Worm (Caenorhabditis elegans) whole organism, young adult: ENCODE data around the gene Y54E2A.9.

Experiments used
- B0019.2 ChIP-seq: fragments of 200-800 bp; sonication (Bioruptor generic); conservative IDR thresholded peaks from 2 replicates; pipeline ENCODE4 v1.3.6; 2022; ENCODE audit warnings: missing genetic modification reagents, missing genetic modification characterization, missing compliant biosample characterization
- B0035.1 ChIP-seq: sonication (generic microtip); optimal IDR thresholded peaks from 2 replicates; lab custom pipeline; 2016; ENCODE audit warnings: missing genetic modification characterization, mild to moderate bottlenecking, missing compliant biosample characterization, missing genotype, missing genetic modification reagents
- F57A8.1 ChIP-seq: fragments of 200-800 bp; sonication (Bioruptor generic); optimal IDR thresholded peaks from 2 replicates; lab custom pipeline; 2018; ENCODE audit warnings: mild to moderate bottlenecking, missing genetic modification characterization, moderate library complexity, missing compliant biosample characterization
- K11D2.4 ChIP-seq: fragments of 200-800 bp; sonication (Bioruptor generic); IDR thresholded peaks from 2 replicates; pipeline ENCODE4 v1.3.6; 2022; ENCODE audit warnings: missing genetic modification reagents, missing genetic modification characterization, missing compliant biosample characterization
- K12H6.12 ChIP-seq: fragments of 200-800 bp; sonication (Bioruptor generic); optimal IDR thresholded peaks from 2 replicates; lab custom pipeline; 2018; ENCODE audit warnings: mild to moderate bottlenecking, missing genetic modification characterization, missing compliant biosample characterization
- Y53F4B.3 ChIP-seq: fragments of 200-800 bp; sonication (Bioruptor generic); IDR thresholded peaks from 2 replicates; pipeline ENCODE4 v1.3.6; 2022; ENCODE audit warnings: missing genetic modification reagents, missing genetic modification characterization, missing compliant biosample characterization
- Y95B8A.8 ChIP-seq: fragments of 200-800 bp; sonication (Bioruptor generic); IDR thresholded peaks from 2 replicates; pipeline ENCODE4 v1.3.6; 2022; ENCODE audit warnings: missing genetic modification reagents, missing genetic modification characterization, missing compliant biosample characterization
- akir-1 ChIP-seq: fragments of 200-800 bp; sonication (Bioruptor generic); optimal IDR thresholded peaks from 2 replicates; lab custom pipeline; 2018; ENCODE audit warnings: mild to moderate bottlenecking, missing genetic modification characterization, moderate library complexity, missing compliant biosample characterization
- athp-1 ChIP-seq: sonication (generic microtip); optimal IDR thresholded peaks from 2 replicates; lab custom pipeline; 2017; ENCODE audit warnings: mild to moderate bottlenecking, missing genetic modification characterization, missing compliant biosample characterization
- bed-1 ChIP-seq: fragments of 200-800 bp; sonication (Bioruptor generic); IDR thresholded peaks from 2 replicates; pipeline ENCODE4 v1.3.6; 2022; ENCODE audit warnings: missing genetic modification reagents, missing genetic modification characterization, missing compliant biosample characterization
- cebp-1 ChIP-seq, 2 experiments: fragments of 200-800 bp in 1 of 2; sonication (Bioruptor generic) in 1 of 2; sonication (generic microtip) in 1 of 2; IDR thresholded peaks in 1 of 2; optimal IDR thresholded peaks in 1 of 2; 2 replicates each; pipeline versions ENCODE4 v1.3.6 to Lab custom; 2017 to 2022; ENCODE audit warnings: missing compliant biosample characterization in 2 of 2, missing genetic modification characterization in 2 of 2, mild to moderate bottlenecking in 1 of 2, missing genetic modification reagents in 1 of 2, moderate library complexity in 1 of 2
- cebp-2 ChIP-seq: fragments of 200-800 bp; sonication (Bioruptor generic); IDR thresholded peaks from 2 replicates; pipeline ENCODE4 v1.3.6; 2022; ENCODE audit warnings: missing genetic modification characterization, missing compliant biosample characterization
- ceh-100 ChIP-seq: fragments of 200-800 bp; sonication (Bioruptor generic); IDR thresholded peaks from 2 replicates; pipeline ENCODE4 v1.3.6; 2022; ENCODE audit warnings: missing genetic modification reagents, missing genetic modification characterization, missing compliant biosample characterization
- ceh-27 ChIP-seq: fragments of 200-800 bp; sonication (Bioruptor generic); optimal IDR thresholded peaks from 2 replicates; lab custom pipeline; 2018; ENCODE audit warnings: mild to moderate bottlenecking, missing genetic modification characterization, moderate library complexity, missing compliant biosample characterization
- ceh-58 ChIP-seq: fragments of 200-800 bp; sonication (Bioruptor generic); IDR thresholded peaks from 2 replicates; pipeline ENCODE4 v1.3.6; 2022; ENCODE audit warnings: missing genetic modification characterization, missing compliant biosample characterization
- dpl-1 ChIP-seq: fragments of 150-350 bp; optimal IDR thresholded peaks from 2 replicates; lab custom pipeline; 2014; ENCODE audit warnings: missing biosample characterization, missing genetic modification reagents, missing genetic modification characterization
- ekl-4 ChIP-seq: fragments of 200-800 bp; sonication (Bioruptor generic); IDR thresholded peaks from 2 replicates; pipeline ENCODE4 v1.3.6; 2022; ENCODE audit warnings: missing genetic modification reagents, missing genetic modification characterization, missing compliant biosample characterization
- hlh-26 ChIP-seq: fragments of 200-800 bp; sonication (Bioruptor generic); conservative IDR thresholded peaks from 2 replicates; pipeline ENCODE4 v1.3.6; 2022; ENCODE audit warnings: missing genetic modification reagents, missing genetic modification characterization, missing compliant biosample characterization
- hmg-20 ChIP-seq: fragments of 200-800 bp; sonication (Bioruptor generic); IDR thresholded peaks from 2 replicates; pipeline ENCODE4 v1.3.6; 2022; ENCODE audit warnings: missing genetic modification reagents, missing genetic modification characterization, missing compliant biosample characterization
- lag-1 ChIP-seq: fragments of 200-800 bp; sonication (Bioruptor generic); IDR thresholded peaks from 2 replicates; pipeline ENCODE4 v1.3.6; 2022; ENCODE audit warnings: missing genetic modification reagents, missing genetic modification characterization, missing compliant biosample characterization
- let-526 ChIP-seq: fragments of 200-800 bp; sonication (Bioruptor generic); IDR thresholded peaks from 2 replicates; pipeline ENCODE4 v1.3.6; 2022; ENCODE audit warnings: missing genetic modification reagents, missing genetic modification characterization, missing compliant biosample characterization
- lin-35 ChIP-seq, 3 experiments: fragments of 150-350 bp in 2 of 3; sonication (generic microtip) in 1 of 3; optimal IDR thresholded peaks; 2 replicates each; lab custom pipeline; 2014 to 2018; ENCODE audit warnings: missing biosample characterization in 3 of 3, missing genetic modification characterization in 3 of 3, missing genetic modification reagents in 3 of 3
- lin-54 ChIP-seq: fragments of 200-800 bp; sonication (Bioruptor generic); optimal IDR thresholded peaks from 2 replicates; lab custom pipeline; 2018; ENCODE audit warnings: mild to moderate bottlenecking, missing genetic modification characterization, missing compliant biosample characterization
- madf-8 ChIP-seq: fragments of 200-800 bp; sonication (Bioruptor generic); conservative IDR thresholded peaks from 2 replicates; pipeline ENCODE4 v1.3.6; 2022; ENCODE audit warnings: missing genetic modification reagents, missing genetic modification characterization, missing compliant biosample characterization
- mel-28 ChIP-seq: sonication (generic microtip); optimal IDR thresholded peaks from 2 replicates; lab custom pipeline; 2016; ENCODE audit warnings: borderline replicate concordance, mild to moderate bottlenecking, missing genetic modification characterization, missing compliant biosample characterization
- mxl-1 ChIP-seq: sonication (generic microtip); optimal IDR thresholded peaks from 2 replicates; lab custom pipeline; 2016; ENCODE audit warnings: missing genetic modification characterization, missing compliant biosample characterization
- nfya-1 ChIP-seq: sonication (generic microtip); optimal IDR thresholded peaks from 2 replicates; lab custom pipeline; 2017; ENCODE audit warnings: antibody characterized with exemption, missing compliant biosample characterization, missing genetic modification characterization, borderline replicate concordance; ENCODE audit not compliant: insufficient read depth
- nfyb-1 ChIP-seq: fragments of 200-800 bp; sonication (Bioruptor generic); IDR thresholded peaks from 2 replicates; pipeline ENCODE4 v1.3.6; 2022; ENCODE audit warnings: missing genetic modification reagents, missing genetic modification characterization, missing compliant biosample characterization
- nhr-120 ChIP-seq: fragments of 200-800 bp; sonication (Bioruptor generic); IDR thresholded peaks from 2 replicates; pipeline ENCODE4 v1.3.6; 2022; ENCODE audit warnings: missing genetic modification characterization, missing compliant biosample characterization
- sea-2 ChIP-seq: fragments of 200-800 bp; sonication (Bioruptor generic); IDR thresholded peaks from 2 replicates; pipeline ENCODE4 v1.3.6; 2022; ENCODE audit warnings: missing genetic modification characterization, missing compliant biosample characterization
- snpc-1.1 ChIP-seq: sonication (generic microtip); optimal IDR thresholded peaks from 2 replicates; lab custom pipeline; 2017; ENCODE audit warnings: missing genetic modification characterization, mild to moderate bottlenecking, missing compliant biosample characterization, antibody characterized with exemption, moderate library complexity, missing genotype, missing genetic modification reagents; ENCODE audit not compliant: insufficient read depth
- snpc-4 ChIP-seq, 5 experiments: fragments of 150-350 bp in 1 of 5; sonication (generic microtip) in 4 of 5; optimal IDR thresholded peaks; 2 replicates each; lab custom pipeline; 2014 to 2018; ENCODE audit warnings: missing genetic modification characterization in 5 of 5, missing biosample characterization in 3 of 5, antibody characterized with exemption in 2 of 5, mild to moderate bottlenecking in 2 of 5, missing compliant biosample characterization in 2 of 5, missing genotype in 2 of 5, moderate library complexity in 2 of 5, missing genetic modification reagents in 1 of 5
- somi-1 ChIP-seq: fragments of 200-800 bp; sonication (Bioruptor generic); optimal IDR thresholded peaks from 2 replicates; lab custom pipeline; 2018; ENCODE audit warnings: mild to moderate bottlenecking, missing genetic modification characterization, missing compliant biosample characterization
- tbp1 ChIP-seq: fragments of 200-800 bp; sonication (Bioruptor generic); optimal IDR thresholded peaks from 2 replicates; lab custom pipeline; 2018; ENCODE audit warnings: mild to moderate bottlenecking, missing genetic modification characterization, missing compliant biosample characterization
- ztf-25 ChIP-seq: fragments of 200-800 bp; sonication (Bioruptor generic); IDR thresholded peaks from 2 replicates; pipeline ENCODE4 v1.3.6; 2022; ENCODE audit warnings: missing genetic modification reagents, missing genetic modification characterization, missing compliant biosample characterization
- ztf-26 ChIP-seq: sonication (generic microtip); optimal IDR thresholded peaks from 2 replicates; lab custom pipeline; 2017; ENCODE audit warnings: missing genetic modification characterization, missing compliant biosample characterization
- ztf-3 ChIP-seq: fragments of 200-800 bp; sonication (Bioruptor generic); optimal IDR thresholded peaks from 2 replicates; lab custom pipeline; 2018; ENCODE audit warnings: mild to moderate bottlenecking, missing genetic modification characterization, missing compliant biosample characterization

The Y54E2A.9 gene

ce11 chrII:14794935-14795454 is 9.2 kb upstream of the Y54E2A.9 start, which contains the start of gene eif-3.B (continued):
- peak; percentile 70; the same call in 1 of the 2 replicates for TF ChIP-seq nfyb-1 (GFP tag; lab: Robert Waterston, UW)
- TF ChIP-seq ceh-58 (GFP tag; lab: Robert Waterston, UW) = no peak
- TF ChIP-seq lag-1 = no peak
- peak; percentile 38 for TF ChIP-seq snpc-1.1 (tag; lab: Kevin White, UChicago)
- TF ChIP-seq hmg-20 (GFP tag; lab: Robert Waterston, UW) = 0 out of 2 replicates have a peak, but pooled peaks have one; percentile 21
- TF ChIP-seq K11D2.4 = 0 out of 2 replicates have a peak, but pooled peaks have one; percentile 61
- peak; percentile 83 for TF ChIP-seq ekl-4 (GFP tag; lab: Robert Waterston, UW)
- 0 out of 2 replicates have a peak, but pooled peaks have one; percentile 44 for TF ChIP-seq cebp-1 (GFP tag; IDR thresholded peaks at IDR 0.05; lab: Robert Waterston, UW)
- peak; percentile 82 for TF ChIP-seq cebp-1 (tag; optimal IDR thresholded peaks at IDR 0.05; lab: Kevin White, UChicago)
- peak; percentile 71 for TF ChIP-seq dpl-1 (GFP tag; lab: Kevin White, UChicago)
- TF ChIP-seq Y53F4B.3 (GFP tag; lab: Robert Waterston, UW) = no peak
- peak in 2 of 3 experiments; percentile 17 to 91 for TF ChIP-seq lin-35 (GFP tag; optimal IDR thresholded peaks at IDR 0.05; lab: Kevin White, UChicago)
- no peak for TF ChIP-seq B0035.1 (tag; lab: Kevin White, UChicago)
- no peak for TF ChIP-seq bed-1 (GFP tag; lab: Robert Waterston, UW)
- TF ChIP-seq let-526 (GFP tag; lab: Robert Waterston, UW) = peak; percentile 81; the same call in 1 of the 2 replicates
- TF ChIP-seq ceh-100 (GFP tag; lab: Robert Waterston, UW) = peak; percentile 73
- TF ChIP-seq nfya-1 (tag; lab: Kevin White, UChicago) = no peak
- no peak for TF ChIP-seq ztf-3
- peak; percentile 95 for TF ChIP-seq lin-54 (GFP tag; lab: Kevin White, UChicago)
- TF ChIP-seq Y95B8A.8 (GFP tag; lab: Robert Waterston, UW) = 0 out of 2 replicates have a peak, but pooled peaks have one; percentile 37
- TF ChIP-seq ztf-26 (tag; lab: Kevin White, UChicago) = no peak
- no peak for TF ChIP-seq hlh-26
- peak; percentile 50 for TF ChIP-seq tbp1
- TF ChIP-seq mxl-1 (tag; lab: Kevin White, UChicago) = no peak
- no peak for TF ChIP-seq sea-2
- peak; percentile 58 for TF ChIP-seq madf-8 (GFP tag; lab: Robert Waterston, UW)
- peak; percentile 93 for TF ChIP-seq ceh-27 (GFP tag; lab: Kevin White, UChicago)
- no peak for TF ChIP-seq nhr-120
- TF ChIP-seq akir-1 = no peak
- peak; percentile 47 for TF ChIP-seq somi-1 (GFP tag; lab: Kevin White, UChicago)
- peak; percentile 79 for TF ChIP-seq K12H6.12 (tag; lab: Kevin White, UChicago)

ce11 chrII:14792470-14792869 is 6.7 kb upstream of the Y54E2A.9 start:
- TF ChIP-seq cebp-1 (GFP tag; IDR thresholded peaks at IDR 0.05; lab: Robert Waterston, UW) = peak; percentile 20; the same call in 1 of the 2 replicates
- peak; percentile 95 for TF ChIP-seq cebp-1 (tag; optimal IDR thresholded peaks at IDR 0.05; lab: Kevin White, UChicago)
- no peak for TF ChIP-seq snpc-4 (GFP tag; optimal IDR thresholded peaks at IDR 0.05; lab: Kevin White, UChicago)
- no peak for TF ChIP-seq snpc-4 (tag; optimal IDR thresholded peaks at IDR 0.05; lab: Kevin White, UChicago)

ce11 chrII:14790751-14791150 is 4.9 kb upstream of the Y54E2A.9 start, which contains the start of gene Y54E2A.10:
Y54E2A.10 (plus strand) TSS chrII:14791051.
- no peak for TF ChIP-seq snpc-1.1 (tag; lab: Kevin White, UChicago)
- TF ChIP-seq ztf-25 (GFP tag; lab: Robert Waterston, UW) = no peak
- TF ChIP-seq mel-28 (tag; lab: Kevin White, UChicago) = no peak
- no peak for TF ChIP-seq F57A8.1
- TF ChIP-seq athp-1 (tag; lab: Kevin White, UChicago) = no peak
- TF ChIP-seq B0019.2 (GFP tag; lab: Robert Waterston, UW) = no peak
- no peak for TF ChIP-seq cebp-2 (GFP tag; lab: Robert Waterston, UW)
- TF ChIP-seq nfyb-1 (GFP tag; lab: Robert Waterston, UW) = no peak
- TF ChIP-seq ztf-26 (tag; lab: Kevin White, UChicago) = no peak
